Worm (Caenorhabditis elegans): Measurements from ENCODE around the gene gcy-5.

Gene gcy-5

ce11 chrII:10321410-10321809 lies 5.4 kb upstream of the gcy-5 start, which contains the start of gene idpp-4:
TSS of gene idpp-4 (plus strand) at chrII:10321460.
- TF ChIP-seq klf-2 (GFP tag; conservative IDR thresholded peaks at IDR 0.05) (no peak), ref-1 (GFP tag; conservative IDR thresholded peaks at IDR 0.05) (no peak), T22C8.4 (GFP tag; IDR thresholded peaks at IDR 0.05) (no peak), ztf-29 (GFP tag; IDR thresholded peaks at IDR 0.05) (no peak), med-1 (GFP tag; optimal IDR thresholded peaks at IDR 0.05; ENCODE audit: insufficient read depth) (no peak), cog-1 (tag; optimal IDR thresholded peaks at IDR 0.05) (no peak), ztf-23 (GFP tag; IDR thresholded peaks at IDR 0.05) (no peak)

- TF ChIP-seq ref-1 (GFP tag; conservative IDR thresholded peaks at IDR 0.05) (no peak), flt-1 (GFP tag; IDR thresholded peaks at IDR 0.05) (no peak), T22C8.4 (GFP tag; IDR thresholded peaks at IDR 0.05) (no peak), ztf-29 (GFP tag; IDR thresholded peaks at IDR 0.05) (no peak), tab-1 (GFP tag; IDR thresholded peaks at IDR 0.05) (no peak), ztf-23 (GFP tag; IDR thresholded peaks at IDR 0.05) (no peak), cog-1 (tag; optimal IDR thresholded peaks at IDR 0.05) (no peak), klf-2 (GFP tag; conservative IDR thresholded peaks at IDR 0.05) (no peak), med-1 (GFP tag; optimal IDR thresholded peaks at IDR 0.05; ENCODE audit: insufficient read depth) (no peak)
These were observed 988 bp upstream of the gcy-5 start, which contains the start of gene M02G9.4 for ce11 chrII:10317007-10317406. TSS of gene M02G9.4 (plus strand) at chrII:10317307.

ce11 chrII:10315252-10315651 lies 767 bp downstream of the gcy-5 start, which contains the start of gene idpp-8:
TSS of gene idpp-8 (plus strand) at chrII:10315552.
- TF ChIP-seq ref-1 (GFP tag; conservative IDR thresholded peaks at IDR 0.05) (no peak), med-1 (GFP tag; optimal IDR thresholded peaks at IDR 0.05; ENCODE audit: insufficient read depth) (no peak), klf-2 (GFP tag; conservative IDR thresholded peaks at IDR 0.05) (no peak)

- TF ChIP-seq ref-1 (GFP tag; conservative IDR thresholded peaks at IDR 0.05) (no peak), tab-1 (GFP tag; IDR thresholded peaks at IDR 0.05) (no peak), T22C8.4 (GFP tag; IDR thresholded peaks at IDR 0.05) (no peak), ztf-29 (GFP tag; IDR thresholded peaks at IDR 0.05) (no peak), cog-1 (tag; optimal IDR thresholded peaks at IDR 0.05) (no peak), med-1 (GFP tag; optimal IDR thresholded peaks at IDR 0.05; ENCODE audit: insufficient read depth) (no peak), ztf-23 (GFP tag; IDR thresholded peaks at IDR 0.05) (no peak), flt-1 (GFP tag; IDR thresholded peaks at IDR 0.05) (no peak), klf-2 (GFP tag; conservative IDR thresholded peaks at IDR 0.05) (no peak)
These were observed 4.0 kb downstream of the gcy-5 start, which contains the start of gene srlf-34 for ce11 chrII:10311973-10312372. TSS of gene srlf-34 (plus strand) at chrII:10312293.

- TF ChIP-seq tab-1 (GFP tag; IDR thresholded peaks at IDR 0.05) = no peak
- no peak for TF ChIP-seq flt-1 (GFP tag; IDR thresholded peaks at IDR 0.05)
- TF ChIP-seq klf-2 (GFP tag; conservative IDR thresholded peaks at IDR 0.05) = no peak
These were observed 6.7 kb downstream of the gcy-5 start, which contains the start of gene ZK970.8 for ce11 chrII:10309337-10309736. TSS of gene ZK970.8 (plus strand) at chrII:10309637.

ce11 chrII:10308726-10309125 lies 7.3 kb downstream of the gcy-5 start, which contains the start of gene gcy-4:
TSS of gene gcy-4 (minus strand) at chrII:10308826.
- TF ChIP-seq ztf-29 (GFP tag; IDR thresholded peaks at IDR 0.05) (no peak), cog-1 (tag; optimal IDR thresholded peaks at IDR 0.05) (no peak), T22C8.4 (GFP tag; IDR thresholded peaks at IDR 0.05) (no peak), flt-1 (GFP tag; IDR thresholded peaks at IDR 0.05) (no peak), tab-1 (GFP tag; IDR thresholded peaks at IDR 0.05) (no peak), ztf-23 (GFP tag; IDR thresholded peaks at IDR 0.05) (no peak), med-1 (GFP tag; optimal IDR thresholded peaks at IDR 0.05; ENCODE audit: insufficient read depth) (no peak), klf-2 (GFP tag; conservative IDR thresholded peaks at IDR 0.05) (no peak), ref-1 (GFP tag; conservative IDR thresholded peaks at IDR 0.05) (no peak)

- TF ChIP-seq ztf-23 (GFP tag; IDR thresholded peaks at IDR 0.05) (0 out of 2 replicates have a peak, but pooled peaks have one; percentile 34), tab-1 (GFP tag; IDR thresholded peaks at IDR 0.05) (peak; percentile 78; the same call in 1 of the 2 replicates)
These were observed 11.3 kb downstream of the gcy-5 start for ce11 chrII:10304736-10305135.

ce11 chrII:10303663-10304115 lies 12.3 kb downstream of the gcy-5 start, which contains the start of gene vha-9:
TSS of gene vha-9 (minus strand) at chrII:10303713.
- TF ChIP-seq med-1 (GFP tag; optimal IDR thresholded peaks at IDR 0.05; ENCODE audit: insufficient read depth) (peak; percentile 62), cog-1 (tag; optimal IDR thresholded peaks at IDR 0.05) (peak; percentile 7), flt-1 (GFP tag; IDR thresholded peaks at IDR 0.05) (no peak)

ce11 chrII:10302646-10303045 lies 13.4 kb downstream of the gcy-5 start, which contains the start of gene clpp-1:
TSS of gene clpp-1 (minus strand) at chrII:10302842.
- no peak for TF ChIP-seq ztf-23 (GFP tag; IDR thresholded peaks at IDR 0.05)
- no peak for TF ChIP-seq flt-1 (GFP tag; IDR thresholded peaks at IDR 0.05)
- no peak for TF ChIP-seq cog-1 (tag; optimal IDR thresholded peaks at IDR 0.05)
- TF ChIP-seq tab-1 (GFP tag; IDR thresholded peaks at IDR 0.05) = no peak
- TF ChIP-seq med-1 (GFP tag; optimal IDR thresholded peaks at IDR 0.05; ENCODE audit: insufficient read depth) = no peak
- no peak for TF ChIP-seq T22C8.4 (GFP tag; IDR thresholded peaks at IDR 0.05)
- no peak for TF ChIP-seq ref-1 (GFP tag; conservative IDR thresholded peaks at IDR 0.05)
- no peak for TF ChIP-seq klf-2 (GFP tag; conservative IDR thresholded peaks at IDR 0.05)
- TF ChIP-seq ztf-29 (GFP tag; IDR thresholded peaks at IDR 0.05) = no peak

ce11 chrII:10302141-10302574 lies 13.9 kb downstream of the gcy-5 start:
- TF ChIP-seq klf-2 (GFP tag; conservative IDR thresholded peaks at IDR 0.05) (0 out of 2 replicates have a peak, but pooled peaks have one; percentile 65), ztf-29 (GFP tag; IDR thresholded peaks at IDR 0.05) (0 out of 2 replicates have a peak, but pooled peaks have one; percentile 33), tab-1 (GFP tag; IDR thresholded peaks at IDR 0.05) (0 out of 2 replicates have a peak, but pooled peaks have one; percentile 35), ztf-23 (GFP tag; IDR thresholded peaks at IDR 0.05) (peak; percentile 63; the same call in 1 of the 2 replicates)
